Worm (Caenorhabditis elegans) whole organism, midembryonic: Measurements from ENCODE around the gene mog-1.

ENCODE experiments used
- T22C8.4 ChIP-seq: fragments of 200-800 bp; sonication (Bioruptor generic); IDR thresholded peaks from 2 replicates; pipeline ENCODE4 v1.3.6; 2022; ENCODE audit warnings: missing genetic modification characterization, missing compliant biosample characterization
- flt-1 ChIP-seq: fragments of 200-800 bp; sonication (Bioruptor generic); IDR thresholded peaks from 2 replicates; pipeline ENCODE4 v1.3.6; 2022; ENCODE audit warnings: missing genetic modification characterization, missing compliant biosample characterization
- med-1 ChIP-seq: sonication (generic microtip); optimal IDR thresholded peaks from 2 replicates; lab custom pipeline; 2017; ENCODE audit warnings: missing genetic modification characterization, mild to moderate bottlenecking, missing compliant biosample characterization, antibody characterized with exemption, missing genetic modification reagents; ENCODE audit not compliant: insufficient read depth
- ref-1 ChIP-seq: fragments of 200-800 bp; sonication (Bioruptor generic); conservative IDR thresholded peaks from 2 replicates; pipeline ENCODE4 v1.3.6; 2022; ENCODE audit warnings: missing genetic modification reagents, missing genetic modification characterization, missing compliant biosample characterization
- ztf-29 ChIP-seq: fragments of 200-800 bp; sonication (Bioruptor generic); IDR thresholded peaks from 2 replicates; pipeline ENCODE4 v1.3.6; 2022; ENCODE audit warnings: missing genetic modification reagents, missing genetic modification characterization, missing compliant biosample characterization

- no peak for TF ChIP-seq T22C8.4 (GFP tag; lab: Robert Waterston, UW)
- TF ChIP-seq ref-1 (GFP tag; lab: Robert Waterston, UW) = no peak
- TF ChIP-seq flt-1 (GFP tag; lab: Robert Waterston, UW) = no peak
- TF ChIP-seq med-1 (GFP tag; lab: Kevin White, UChicago) = no peak
- no peak for TF ChIP-seq ztf-29 (GFP tag; lab: Robert Waterston, UW)
These were observed 23.9 kb downstream of the mog-1 start, which contains the start of gene dec-7 for ce11 chrIII:9932091-9932490.
